Worm (Caenorhabditis elegans) whole organism, young adult: ENCODE measurements around the gene tbb-1.

ENCODE experiments used
- C17E4.6 ChIP-seq: fragments of 200-800 bp; sonication (Bioruptor generic); IDR thresholded peaks from 2 replicates; pipeline ENCODE4 v1.3.6; 2022; ENCODE audit warnings: missing genetic modification reagents, missing genetic modification characterization, missing compliant biosample characterization
- K11D2.4 ChIP-seq: fragments of 200-800 bp; sonication (Bioruptor generic); IDR thresholded peaks from 2 replicates; pipeline ENCODE4 v1.3.6; 2022; ENCODE audit warnings: missing genetic modification reagents, missing genetic modification characterization, missing compliant biosample characterization
- ceh-100 ChIP-seq: fragments of 200-800 bp; sonication (Bioruptor generic); IDR thresholded peaks from 2 replicates; pipeline ENCODE4 v1.3.6; 2022; ENCODE audit warnings: missing genetic modification reagents, missing genetic modification characterization, missing compliant biosample characterization
- dpl-1 ChIP-seq: fragments of 150-350 bp; optimal IDR thresholded peaks from 2 replicates; lab custom pipeline; 2014; ENCODE audit warnings: missing biosample characterization, missing genetic modification reagents, missing genetic modification characterization
- egl-18 ChIP-seq: fragments of 200-800 bp; sonication (Bioruptor generic); IDR thresholded peaks from 2 replicates; pipeline ENCODE4 v1.3.6; 2022; ENCODE audit warnings: missing genetic modification reagents, missing genetic modification characterization, missing compliant biosample characterization
- madf-10 ChIP-seq: sonication (generic microtip); optimal IDR thresholded peaks from 2 replicates; lab custom pipeline; 2016; ENCODE audit warnings: mild to moderate bottlenecking, missing genetic modification characterization, missing compliant biosample characterization
- pha-4 ChIP-seq: fragments of 150-350 bp; sonication (generic microtip); optimal IDR thresholded peaks from 2 replicates; lab custom pipeline; 2014; ENCODE audit warnings: missing biosample characterization, missing genetic modification reagents, missing genetic modification characterization
- unc-130 ChIP-seq: sonication (generic microtip); optimal IDR thresholded peaks from 2 replicates; lab custom pipeline; 2016; ENCODE audit warnings: missing genetic modification reagents, missing genetic modification characterization, missing compliant biosample characterization

- TF ChIP-seq madf-10 (tag; lab: Kevin White, UChicago) (peak; percentile 30), unc-130 (GFP tag; lab: Kevin White, UChicago) (no peak), dpl-1 (GFP tag; lab: Kevin White, UChicago) (no peak), egl-18 (GFP tag; lab: Robert Waterston, UW) (no peak), K11D2.4 (no peak), C17E4.6 (GFP tag; lab: Robert Waterston, UW) (no peak), pha-4 (tag; lab: Kevin White, UChicago) (no peak), ceh-100 (GFP tag; lab: Robert Waterston, UW) (no peak)
Observed at ce11 chrIII:10739902-10740301, 2.3 kb downstream of the tbb-1 start.
